Worm (Caenorhabditis elegans): ENCODE measurements around the gene F56D6.8.

ce11 chrIV:3878283-3878938, 15.8 kb downstream of the F56D6.8 start, which contains the start of gene F37C4.6:
- TF ChIP-seq rbr-2 (tag; optimal IDR thresholded peaks at IDR 0.05) (no peak), lin-13 (GFP tag; optimal IDR thresholded peaks at IDR 0.05) (no peak), zag-1 (tag; optimal IDR thresholded peaks at IDR 0.05) (no peak), aha-1 (tag) (no peak), R02D3.7 (tag; optimal IDR thresholded peaks at IDR 0.05) (no peak), lsy-2 (tag; optimal IDR thresholded peaks at IDR 0.05) (no peak)

Measured in whole organism, L4 larva.